Worm (Caenorhabditis elegans) whole organism, L1 larva: ENCODE results near the gene C03C10.2.

Experiments
- F16B12.6 ChIP-seq: fragments of 150-350 bp; optimal IDR thresholded peaks from 2 replicates; lab custom pipeline; 2014; ENCODE audit warnings: missing biosample characterization, missing genetic modification characterization
- Y116A8C.19 ChIP-seq: sonication (generic microtip); optimal IDR thresholded peaks from 2 replicates; lab custom pipeline; 2016; ENCODE audit warnings: missing compliant biosample characterization, missing genetic modification characterization, borderline replicate concordance
- aly-2 ChIP-seq: fragments of 150-350 bp; optimal IDR thresholded peaks from 2 replicates; lab custom pipeline; 2014; ENCODE audit warnings: missing biosample characterization, missing genetic modification characterization
- ceh-82 ChIP-seq, 3 experiments: fragments of 150-350 bp in 1 of 3; sonication (generic microtip) in 2 of 3; optimal IDR thresholded peaks; 2 replicates each; lab custom pipeline; 2014 to 2017; ENCODE audit warnings: missing biosample characterization in 3 of 3, missing genetic modification characterization in 3 of 3
- ceh-88 ChIP-seq: fragments of 200-800 bp; sonication (Bioruptor generic); IDR thresholded peaks from 2 replicates; pipeline ENCODE4 v1.3.6; 2022; ENCODE audit warnings: missing genetic modification characterization, missing compliant biosample characterization
- ces-1 ChIP-seq: fragments of 150-350 bp; optimal IDR thresholded peaks from 2 replicates; lab custom pipeline; 2014; ENCODE audit warnings: missing biosample characterization, missing genetic modification reagents, missing genetic modification characterization
- dsc-1 ChIP-seq: sonication (generic microtip); optimal IDR thresholded peaks from 2 replicates; lab custom pipeline; 2016; ENCODE audit warnings: mild to moderate bottlenecking, missing genetic modification characterization, missing compliant biosample characterization
- efl-1 ChIP-seq, 4 experiments: fragments of 150-350 bp; optimal IDR thresholded peaks in 3 of 4; peaks in 1 of 4; 1 replicate in 1 of 4; 2 replicates in 3 of 4; lab custom pipeline; 2014; ENCODE audit warnings: missing biosample characterization in 2 of 4, missing genetic modification characterization in 2 of 4, missing genetic modification reagents in 2 of 4
- efl-3 ChIP-seq: fragments of 200-800 bp; sonication (Bioruptor generic); optimal IDR thresholded peaks from 2 replicates; lab custom pipeline; 2018; ENCODE audit warnings: mild to moderate bottlenecking, missing genetic modification characterization, missing compliant biosample characterization
- ets-5 ChIP-seq: fragments of 200-800 bp; sonication (Bioruptor generic); IDR thresholded peaks from 2 replicates; pipeline ENCODE4 v1.3.6; 2022; ENCODE audit warnings: missing genetic modification characterization, missing compliant biosample characterization
- fkh-10 ChIP-seq: sonication (generic microtip); optimal IDR thresholded peaks from 2 replicates; lab custom pipeline; 2017; ENCODE audit warnings: missing biosample characterization, missing genetic modification reagents, missing genetic modification characterization
- grh-1 ChIP-seq: fragments of 200-800 bp; sonication (Bioruptor generic); IDR thresholded peaks from 2 replicates; pipeline ENCODE4 v1.3.6; 2022; ENCODE audit warnings: missing genetic modification reagents, missing genetic modification characterization, missing compliant biosample characterization
- hlh-17 ChIP-seq: fragments of 200-800 bp; sonication (Bioruptor generic); optimal IDR thresholded peaks from 2 replicates; lab custom pipeline; 2018; ENCODE audit warnings: missing genetic modification characterization, mild to moderate bottlenecking, missing compliant biosample characterization, moderate library complexity, borderline replicate concordance
- hlh-4 ChIP-seq: sonication (generic microtip); optimal IDR thresholded peaks from 2 replicates; lab custom pipeline; 2016; ENCODE audit warnings: mild to moderate bottlenecking, missing genetic modification characterization, missing compliant biosample characterization
- hpl-2 ChIP-seq: fragments of 150-350 bp; optimal IDR thresholded peaks from 2 replicates; lab custom pipeline; 2014; ENCODE audit warnings: missing biosample characterization, missing genetic modification reagents, missing genetic modification characterization
- isw-1 ChIP-seq: fragments of 200-800 bp; sonication (Bioruptor generic); IDR thresholded peaks from 2 replicates; pipeline ENCODE4 v1.3.6; 2022; ENCODE audit warnings: missing genetic modification characterization, missing compliant biosample characterization
- jun-1 ChIP-seq: fragments of 150-350 bp; optimal IDR thresholded peaks from 2 replicates; lab custom pipeline; 2014; ENCODE audit warnings: missing biosample characterization, missing genetic modification reagents, missing genetic modification characterization
- lin-14 ChIP-seq: fragments of 200-800 bp; sonication (Bioruptor generic); optimal IDR thresholded peaks from 2 replicates; lab custom pipeline; 2018; ENCODE audit warnings: mild to moderate bottlenecking, missing genetic modification characterization, moderate library complexity, missing compliant biosample characterization
- lin-39 ChIP-seq: fragments of 150-350 bp; optimal IDR thresholded peaks from 2 replicates; lab custom pipeline; 2014; ENCODE audit warnings: missing biosample characterization, missing genetic modification reagents, missing genetic modification characterization
- nhr-77 ChIP-seq: fragments of 150-350 bp; optimal IDR thresholded peaks from 2 replicates; lab custom pipeline; 2014; ENCODE audit warnings: missing biosample characterization, missing genetic modification characterization
- nhr-85 ChIP-seq: sonication (generic microtip); peaks from one replicate; lab custom pipeline; 2016; ENCODE audit warnings: missing genetic modification characterization, inconsistent platforms, missing compliant biosample characterization
- snu-23 ChIP-seq: sonication (generic microtip); optimal IDR thresholded peaks from 2 replicates; lab custom pipeline; 2016; ENCODE audit warnings: missing genetic modification characterization, missing compliant biosample characterization
- tbx-2 ChIP-seq: sonication (generic microtip); optimal IDR thresholded peaks from 2 replicates; lab custom pipeline; 2016; ENCODE audit warnings: missing genetic modification characterization, missing compliant biosample characterization
- unc-130 ChIP-seq: fragments of 150-350 bp; optimal IDR thresholded peaks from 2 replicates; lab custom pipeline; 2017; ENCODE audit warnings: missing biosample characterization, missing genetic modification characterization, inconsistent platforms
- unc-62 ChIP-seq: fragments of 150-350 bp; optimal IDR thresholded peaks from 2 replicates; lab custom pipeline; 2014; ENCODE audit warnings: missing biosample characterization, missing genetic modification reagents, missing genetic modification characterization
- vab-15 ChIP-seq: sonication (generic microtip); optimal IDR thresholded peaks from 2 replicates; lab custom pipeline; 2017; ENCODE audit warnings: missing genotype, mild to moderate bottlenecking, missing genetic modification characterization, missing compliant biosample characterization
- ztf-11 ChIP-seq, 2 experiments: sonication (generic microtip); optimal IDR thresholded peaks; 2 replicates each; lab custom pipeline; 2016 to 2017; ENCODE audit warnings: missing genetic modification characterization in 2 of 2, missing biosample characterization in 1 of 2, missing compliant biosample characterization in 1 of 2

The C03C10.2 gene

ce11 chrIII:4123277-4123676, 32.4 kb downstream of the C03C10.2 start:
- TF ChIP-seq tbx-2: no peak
- TF ChIP-seq fkh-10 (GFP tag; lab: Kevin White, UChicago): peak; percentile 48
- peak; percentile 12 for TF ChIP-seq lin-14 (GFP tag; lab: Kevin White, UChicago)

ce11 chrIII:4123900-4124299, 33.0 kb downstream of the C03C10.2 start:
- TF ChIP-seq lin-14 (GFP tag; lab: Kevin White, UChicago) (peak; percentile 4), efl-1 (optimal IDR thresholded peaks at IDR 0.05; lab: Kevin White, UChicago) (no peak), efl-1 (GFP tag; optimal IDR thresholded peaks at IDR 0.05 in 1 of 2; lab: Kevin White, UChicago) (peak in 1 of 2 experiments; percentile 31), vab-15 (tag; lab: Kevin White, UChicago) (no peak), nhr-85 (tag; lab: Kevin White, UChicago) (peak; percentile 40)

ce11 chrIII:4131814-4132555, 41.1 kb downstream of the C03C10.2 start:
- TF ChIP-seq efl-3 (no peak), lin-14 (GFP tag; lab: Kevin White, UChicago) (peak; percentile 60), grh-1 (no peak), ztf-11 (tag; optimal IDR thresholded peaks at IDR 0.05; lab: Kevin White, UChicago) (no peak), nhr-77 (tag; lab: Kevin White, UChicago) (no peak), fkh-10 (GFP tag; lab: Kevin White, UChicago) (peak; percentile 72), ceh-82 (tag; optimal IDR thresholded peaks at IDR 0.05; lab: Kevin White, UChicago) (no peak), jun-1 (no peak), ces-1 (GFP tag; lab: Kevin White, UChicago) (peak; percentile 56), unc-62 (GFP tag; lab: Kevin White, UChicago) (no peak), lin-39 (no peak)

ce11 chrIII:4134059-4134458, 43.2 kb downstream of the C03C10.2 start:
- TF ChIP-seq snu-23 (GFP tag; lab: Kevin White, UChicago) (no peak), hlh-17 (GFP tag; lab: Kevin White, UChicago) (no peak), ets-5 (GFP tag; lab: Robert Waterston, UW) (no peak), ztf-11 (tag; optimal IDR thresholded peaks at IDR 0.05; lab: Kevin White, UChicago) (no peak), ceh-88 (no peak), aly-2 (tag; lab: Kevin White, UChicago) (no peak), F16B12.6 (no peak), hpl-2 (GFP tag; lab: Kevin White, UChicago) (no peak), hlh-4 (no peak), isw-1 (GFP tag; lab: Robert Waterston, UW) (no peak)

DNA sequence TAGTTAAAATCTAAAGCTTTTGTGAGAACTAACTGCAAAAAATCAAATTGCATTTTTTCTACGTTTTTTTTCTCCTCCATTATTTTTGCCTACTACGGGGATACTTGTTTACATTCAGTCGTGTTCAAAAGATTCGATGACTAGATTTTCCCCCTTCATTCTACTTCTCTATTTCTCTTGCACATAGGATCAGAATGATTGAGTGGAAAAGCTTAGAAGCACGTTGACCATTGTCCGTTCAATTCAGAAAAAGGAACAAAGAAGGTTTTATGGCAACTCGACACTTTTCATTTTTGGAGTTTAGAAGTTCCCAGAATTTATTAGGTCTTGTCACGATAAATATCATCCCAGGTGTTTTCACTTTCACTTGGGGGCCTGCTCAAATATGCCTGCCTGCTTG, 46.3 kb downstream of the C03C10.2 start:
- TF ChIP-seq unc-130 (tag; lab: Kevin White, UChicago) (no peak), dsc-1 (tag; lab: Kevin White, UChicago) (no peak), Y116A8C.19 (tag; lab: Kevin White, UChicago) (no peak), nhr-85 (tag; lab: Kevin White, UChicago) (no peak)
- TF ChIP-seq, all 84 proteins: peak for 0
